Fruit fly (Drosophila melanogaster) whole organism, embryonic: ENCODE results near the gene CG17329.

Experiments
- CG10462 ChIP-seq: fragments of 200-800 bp; sonication (Bioruptor generic); optimal IDR thresholded peaks from 2 replicates; lab custom pipeline; 2016; ENCODE audit warnings: missing biosample characterization, missing genetic modification characterization
- CG11247 ChIP-seq: fragments of 200-800 bp; sonication (Bioruptor generic); IDR thresholded peaks from 2 replicates; pipeline ENCODE4 v1.3.6; 2022; ENCODE audit warnings: missing biosample characterization, missing genetic modification characterization
- CG12071 ChIP-seq: fragments of 200-800 bp; sonication (Bioruptor generic); optimal IDR thresholded peaks from 3 replicates; lab custom pipeline; 2018; ENCODE audit warnings: missing biosample characterization, mild to moderate bottlenecking, missing genetic modification characterization
- CG1602 ChIP-seq: fragments of 200-800 bp; sonication (Bioruptor generic); optimal IDR thresholded peaks from 3 replicates; lab custom pipeline; 2016; ENCODE audit warnings: missing biosample characterization, missing genetic modification characterization
- CG17186 ChIP-seq: fragments of 200-800 bp; sonication (Bioruptor generic); optimal IDR thresholded peaks from 3 replicates; lab custom pipeline; 2017; ENCODE audit warnings: missing biosample characterization, missing genetic modification reagents, missing genetic modification characterization
- CG2889 ChIP-seq: fragments of 200-800 bp; sonication (Bioruptor generic); IDR thresholded peaks from 3 replicates; pipeline ENCODE4 v1.3.6; 2022; ENCODE audit warnings: missing biosample characterization, missing genetic modification characterization
- CG6654 ChIP-seq: fragments of 200-800 bp; sonication (Bioruptor generic); optimal IDR thresholded peaks from 2 replicates; lab custom pipeline; 2017; ENCODE audit warnings: missing biosample characterization, mild to moderate bottlenecking, missing genetic modification characterization
- Taf1 ChIP-seq: fragments of 200-800 bp; sonication (Bioruptor generic); IDR thresholded peaks from 2 replicates; pipeline ENCODE4 v1.3.6; 2022; ENCODE audit warnings: missing biosample characterization, missing genetic modification characterization
- org-1 ChIP-seq: fragments of 200-800 bp; sonication (Bioruptor generic); optimal IDR thresholded peaks from 2 replicates; lab custom pipeline; 2017; ENCODE audit warnings: missing biosample characterization, missing genetic modification characterization
- sug ChIP-seq: fragments of 200-800 bp; optimal IDR thresholded peaks from 2 replicates; lab custom pipeline; 2019; ENCODE audit warnings: missing biosample characterization, mild to moderate bottlenecking, missing genetic modification characterization, moderate library complexity
- wdn ChIP-seq: fragments of 200-800 bp; sonication (Bioruptor generic); IDR thresholded peaks from 2 replicates; pipeline ENCODE4 v1.3.6; 2022; ENCODE audit warnings: missing biosample characterization, missing genetic modification characterization
- yki ChIP-seq: fragments of >200 bp; optimal IDR thresholded peaks from 3 replicates; lab custom pipeline; 2018

dm6 chr2L:16285692-16286359 lies 5.3 kb upstream of the CG17329 start:
- TF ChIP-seq CG11247 (no peak), CG10462 (GFP tag; lab: Kevin White, UChicago) (peak; percentile 64), wdn (GFP tag; lab: Robert Waterston, UW) (no peak), CG2889 (GFP tag; lab: Robert Waterston, UW) (no peak), org-1 (GFP tag; lab: Kevin White, UChicago) (peak; percentile 69), CG17186 (GFP tag; lab: Kevin White, UChicago) (peak; percentile 47), CG12071 (peak; percentile 90), CG1602 (GFP tag; lab: Kevin White, UChicago) (peak; percentile 86), sug (peak; percentile 56), CG6654 (peak; percentile 66), Taf1 (no peak), yki (lab: Kevin White, UChicago) (peak; percentile 41)
